Worm (Caenorhabditis elegans) whole organism, late embryonic: Measurements from ENCODE around the gene K09D9.9.

Experiments
- C08G9.2 ChIP-seq: sonication (generic microtip); optimal IDR thresholded peaks from 2 replicates; lab custom pipeline; 2016; ENCODE audit warnings: mild to moderate bottlenecking, missing genetic modification characterization, moderate library complexity, missing compliant biosample characterization
- ceh-18 ChIP-seq: sonication (generic microtip); optimal IDR thresholded peaks from 2 replicates; lab custom pipeline; 2016; ENCODE audit warnings: missing genetic modification characterization, missing compliant biosample characterization
- ceh-34 ChIP-seq: sonication (generic microtip); optimal IDR thresholded peaks from 2 replicates; lab custom pipeline; 2016; ENCODE audit warnings: mild to moderate bottlenecking, missing genetic modification characterization, missing compliant biosample characterization
- ceh-9 ChIP-seq: sonication (generic microtip); optimal IDR thresholded peaks from 2 replicates; lab custom pipeline; 2016; ENCODE audit warnings: mild to moderate bottlenecking, missing genetic modification characterization, inconsistent platforms, missing compliant biosample characterization
- hlh-30 ChIP-seq: sonication (generic microtip); optimal IDR thresholded peaks from 2 replicates; lab custom pipeline; 2017; ENCODE audit warnings: antibody characterized with exemption, missing genetic modification characterization, missing compliant biosample characterization; ENCODE audit not compliant: insufficient read depth
- lin-11 ChIP-seq: fragments of 200-800 bp; sonication (Bioruptor generic); optimal IDR thresholded peaks from 2 replicates; lab custom pipeline; 2018; ENCODE audit warnings: mild to moderate bottlenecking, missing genetic modification characterization, missing compliant biosample characterization
- nfya-1 ChIP-seq: sonication (generic microtip); optimal IDR thresholded peaks from 2 replicates; lab custom pipeline; 2017; ENCODE audit warnings: missing genetic modification characterization, mild to moderate bottlenecking, missing compliant biosample characterization, antibody characterized with exemption, moderate library complexity
- pqm-1 ChIP-seq: sonication (generic microtip); optimal IDR thresholded peaks from 2 replicates; lab custom pipeline; 2016; ENCODE audit warnings: missing genetic modification characterization, missing compliant biosample characterization
- sdc-2 ChIP-seq: sonication (generic microtip); optimal IDR thresholded peaks from 2 replicates; lab custom pipeline; 2016; ENCODE audit warnings: missing genotype, missing genetic modification characterization, missing compliant biosample characterization
- unc-86 ChIP-seq: sonication (generic microtip); optimal IDR thresholded peaks from 2 replicates; lab custom pipeline; 2016; ENCODE audit warnings: missing genetic modification characterization, missing compliant biosample characterization

DNA sequence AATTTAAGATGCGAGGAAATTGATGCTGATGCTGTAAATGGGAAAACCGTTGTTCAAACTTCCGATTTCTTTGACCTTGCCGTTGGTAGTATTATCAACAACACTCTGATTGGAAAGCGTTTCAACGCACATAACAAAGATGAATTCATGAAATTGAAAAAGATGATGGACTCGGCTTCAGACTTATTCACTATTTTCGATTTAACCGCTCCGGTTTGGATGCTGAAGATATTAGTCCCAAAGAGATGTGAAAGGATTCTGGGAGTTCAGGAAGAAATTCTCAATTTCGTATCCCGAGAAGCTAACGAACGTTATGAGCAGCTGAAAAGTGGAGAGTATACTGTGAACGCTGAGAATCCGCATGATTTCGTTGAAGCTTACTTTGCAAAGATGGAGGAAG is 50.6 kb downstream of the K09D9.9 start:
- TF ChIP-seq nfya-1 (no peak), lin-11 (tag; lab: Kevin White, UChicago) (no peak), ceh-9 (no peak), sdc-2 (tag; lab: Kevin White, UChicago) (no peak), C08G9.2 (tag; lab: Kevin White, UChicago) (no peak), ceh-18 (no peak), hlh-30 (tag; lab: Kevin White, UChicago) (no peak), pqm-1 (tag; lab: Kevin White, UChicago) (no peak), unc-86 (tag; lab: Kevin White, UChicago) (no peak), ceh-34 (tag; lab: Kevin White, UChicago) (no peak)
